Fruit fly (Drosophila melanogaster) whole organism, adult: Measurements from ENCODE around the gene Peritrophin-15a.

Experiments
- CG11617 ChIP-seq: fragments of 200-800 bp; sonication (Bioruptor generic); optimal IDR thresholded peaks from 2 replicates; lab custom pipeline; 2017; ENCODE audit warnings: mild to moderate bottlenecking, missing biosample characterization, missing genetic modification reagents, missing genetic modification characterization
- CG12768 ChIP-seq: fragments of 200-800 bp; sonication (Bioruptor generic); optimal IDR thresholded peaks from 2 replicates; lab custom pipeline; 2017; ENCODE audit warnings: missing biosample characterization, missing genetic modification characterization, mild to moderate bottlenecking, moderate library complexity, missing genetic modification reagents
- CG14711 ChIP-seq: fragments of 200-800 bp; sonication (Bioruptor generic); optimal IDR thresholded peaks from 2 replicates; lab custom pipeline; 2018; ENCODE audit warnings: missing biosample characterization, mild to moderate bottlenecking, missing genetic modification characterization, moderate library complexity
- CG1620 ChIP-seq: fragments of 200-800 bp; sonication (Bioruptor generic); optimal IDR thresholded peaks from 2 replicates; lab custom pipeline; 2016; ENCODE audit warnings: missing biosample characterization, missing genetic modification characterization
- CG33017 ChIP-seq: fragments of 200-800 bp; sonication (Bioruptor generic); optimal IDR thresholded peaks from 2 replicates; lab custom pipeline; 2018; ENCODE audit warnings: missing biosample characterization, mild to moderate bottlenecking, missing genetic modification characterization, moderate library complexity
- CG5204 ChIP-seq: fragments of 200-800 bp; sonication (Bioruptor generic); optimal IDR thresholded peaks from 2 replicates; lab custom pipeline; 2016; ENCODE audit warnings: missing biosample characterization, missing genetic modification characterization
- CG7045 ChIP-seq: fragments of 200-800 bp; sonication (Bioruptor generic); optimal IDR thresholded peaks from 2 replicates; lab custom pipeline; 2017; ENCODE audit warnings: missing biosample characterization, mild to moderate bottlenecking, missing genetic modification characterization
- CG7101 ChIP-seq: fragments of 200-800 bp; sonication (Bioruptor generic); optimal IDR thresholded peaks from 2 replicates; lab custom pipeline; 2018; ENCODE audit warnings: missing biosample characterization, mild to moderate bottlenecking, missing genetic modification characterization, moderate library complexity
- Clk ChIP-seq: fragments of 200-800 bp; sonication (Bioruptor generic); optimal IDR thresholded peaks from 2 replicates; lab custom pipeline; 2017; ENCODE audit warnings: missing biosample characterization, missing genetic modification characterization
- Crg-1 ChIP-seq: fragments of 200-800 bp; sonication (Bioruptor generic); optimal IDR thresholded peaks from 2 replicates; lab custom pipeline; 2016; ENCODE audit warnings: missing biosample characterization, missing genetic modification characterization
- Hr96 ChIP-seq: fragments of 200-800 bp; sonication (Bioruptor generic); optimal IDR thresholded peaks from 2 replicates; lab custom pipeline; 2016; ENCODE audit warnings: missing biosample characterization, missing genetic modification characterization
- Mnt ChIP-seq: fragments of 200-800 bp; sonication (Bioruptor generic); optimal IDR thresholded peaks from 2 replicates; lab custom pipeline; 2016; ENCODE audit warnings: missing biosample characterization, mild to moderate bottlenecking, missing genetic modification characterization
- bab1 ChIP-seq: fragments of 200-800 bp; sonication (Bioruptor generic); optimal IDR thresholded peaks from 3 replicates; lab custom pipeline; 2019; ENCODE audit warnings: missing biosample characterization, mild to moderate bottlenecking, missing genetic modification characterization, moderate library complexity
- cic ChIP-seq: fragments of 200-800 bp; sonication (Bioruptor generic); optimal IDR thresholded peaks from 2 replicates; lab custom pipeline; 2017; ENCODE audit warnings: missing biosample characterization, mild to moderate bottlenecking, missing genetic modification characterization, moderate library complexity
- cnc ChIP-seq, 2 experiments: fragments of >200 bp; optimal IDR thresholded peaks; 2 replicates each; lab custom pipeline; 2017
- kay ChIP-seq: fragments of 200-800 bp; sonication (Bioruptor generic); peaks from one replicate; lab custom pipeline; 2016; ENCODE audit warnings: missing biosample characterization, missing genetic modification characterization, borderline replicate concordance
- ovo ChIP-seq: fragments of 200-800 bp; sonication (Bioruptor generic); optimal IDR thresholded peaks from 2 replicates; lab custom pipeline; 2016; ENCODE audit warnings: missing biosample characterization, missing genetic modification characterization
- pad ChIP-seq: fragments of 200-800 bp; sonication (Bioruptor generic); optimal IDR thresholded peaks from 3 replicates; lab custom pipeline; 2017; ENCODE audit warnings: missing biosample characterization, missing genetic modification characterization, mild to moderate bottlenecking, moderate library complexity, missing genetic modification reagents
- tj ChIP-seq: fragments of 200-800 bp; sonication (Bioruptor generic); optimal IDR thresholded peaks from 3 replicates; lab custom pipeline; 2017; ENCODE audit warnings: missing biosample characterization, mild to moderate bottlenecking, missing genetic modification characterization, moderate library complexity
- toe ChIP-seq: fragments of 200-800 bp; sonication (Bioruptor generic); optimal IDR thresholded peaks from 2 replicates; lab custom pipeline; 2016; ENCODE audit warnings: missing biosample characterization, missing genetic modification characterization

The Peritrophin-15a gene

DNA sequence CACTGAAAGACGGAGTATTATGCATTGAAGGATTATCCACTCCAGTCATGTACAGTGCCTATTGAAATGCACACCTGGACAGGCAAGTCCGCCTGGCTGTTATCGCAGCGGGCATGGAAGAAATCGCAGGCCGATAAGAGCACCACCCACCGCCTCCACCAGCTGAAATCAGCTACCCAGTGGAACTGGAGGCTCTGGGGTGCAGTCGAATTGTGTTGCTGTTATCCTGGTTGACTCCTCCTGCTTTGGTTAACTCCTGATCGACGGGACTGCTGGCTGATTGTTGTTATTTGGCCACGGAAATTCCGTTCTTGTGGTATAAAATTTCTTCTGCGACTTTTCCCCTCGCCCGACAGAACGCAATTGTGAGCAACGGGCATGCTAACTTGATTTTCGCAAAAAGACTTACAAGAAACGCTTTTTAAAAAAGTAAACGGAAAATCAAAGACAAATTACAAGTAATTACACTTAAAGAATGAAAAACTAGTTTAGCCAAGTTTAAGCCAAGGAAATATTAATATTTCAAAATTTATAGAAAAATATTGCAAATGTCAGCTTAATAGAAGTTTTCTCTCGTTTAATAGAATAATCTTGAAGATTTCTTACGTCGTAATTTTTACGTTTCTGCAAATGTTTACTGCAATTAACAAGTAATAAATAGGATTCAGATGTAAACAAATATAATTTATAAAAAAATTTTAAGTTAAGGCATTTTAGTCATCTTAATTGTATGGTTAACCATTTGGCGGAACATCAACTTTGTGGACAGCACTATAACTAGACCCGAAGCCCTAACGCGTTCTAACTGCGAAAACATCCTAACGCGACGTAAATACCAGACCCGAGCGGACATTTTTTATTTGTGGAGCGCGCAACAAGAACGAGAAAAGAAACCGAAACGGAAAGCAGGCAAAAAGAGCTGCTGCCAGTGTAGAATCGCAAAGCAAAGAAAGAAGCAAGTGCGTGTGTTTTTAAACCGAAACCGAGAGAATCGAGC is 19.3 kb upstream of the Peritrophin-15a start, which contains the start of the genes CG13398 and Akap200:
CG13398 (minus strand) TSS at position 370 of the 997 bp plus-strand sequence.
Akap200 (plus strand) TSS at position 804 of the 997 bp plus-strand sequence.
- TF ChIP-seq CG11617 (GFP tag; lab: Kevin White, UChicago): peak; percentile 59
- peak; percentile 59 for TF ChIP-seq ovo (GFP tag; lab: Kevin White, UChicago)
- peak; percentile 44 for TF ChIP-seq pad (GFP tag; lab: Kevin White, UChicago)
- peak; percentile 51 for TF ChIP-seq CG33017 (tag; lab: Kevin White, UChicago)
- TF ChIP-seq bab1 (GFP tag; lab: Kevin White, UChicago): no peak
- peak; percentile 68 for TF ChIP-seq CG7101 (tag; lab: Kevin White, UChicago)
- no peak for TF ChIP-seq Mnt (GFP tag; lab: Kevin White, UChicago)
- TF ChIP-seq CG1620 (GFP tag; lab: Kevin White, UChicago): peak; percentile 61
- no peak for TF ChIP-seq Clk (GFP tag; lab: Kevin White, UChicago)
- no peak for TF ChIP-seq Hr96 (GFP tag; lab: Kevin White, UChicago)
- TF ChIP-seq CG14711 (tag; lab: Kevin White, UChicago): no peak
- no peak for TF ChIP-seq kay
- no peak for TF ChIP-seq cnc (optimal IDR thresholded peaks at IDR 0.05; lab: Kevin White, UChicago)
- TF ChIP-seq toe: no peak
- no peak for TF ChIP-seq cic (GFP tag; lab: Kevin White, UChicago)
- no peak for TF ChIP-seq Crg-1 (GFP tag; lab: Kevin White, UChicago)
- peak; percentile 60 for TF ChIP-seq CG5204 (GFP tag; lab: Kevin White, UChicago)
- peak; percentile 25 for TF ChIP-seq CG7045 (GFP tag; lab: Kevin White, UChicago)
- TF ChIP-seq tj (GFP tag; lab: Kevin White, UChicago): peak; percentile 17
- peak; percentile 48 for TF ChIP-seq CG12768 (GFP tag; lab: Kevin White, UChicago)

DNA sequence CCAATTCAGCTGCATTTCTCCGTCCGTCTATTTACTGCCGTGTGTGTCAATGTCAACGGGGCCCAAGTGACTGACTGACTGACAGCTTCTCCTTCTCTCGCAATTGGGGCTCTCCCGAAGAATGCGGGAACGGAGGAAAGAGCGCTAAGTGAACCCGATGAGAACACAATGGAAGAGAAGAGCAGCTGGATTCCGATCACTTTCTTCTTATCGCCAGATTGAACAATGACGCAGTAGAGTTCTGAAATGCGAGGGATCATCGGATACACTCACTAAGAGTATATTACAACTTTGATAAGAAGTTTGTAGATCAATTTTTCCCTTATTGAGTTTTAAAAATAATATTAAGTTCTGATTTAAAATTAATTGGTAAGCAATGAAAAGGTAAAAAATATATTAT is 15.6 kb upstream of the Peritrophin-15a start, which contains the start of gene Naglu:
Naglu (minus strand) TSS at position 339 of the 400 bp plus-strand sequence.
- no peak for TF ChIP-seq CG1620 (GFP tag; lab: Kevin White, UChicago)
- no peak for TF ChIP-seq ovo (GFP tag; lab: Kevin White, UChicago)
- TF ChIP-seq CG12768 (GFP tag; lab: Kevin White, UChicago): peak; percentile 17
- TF ChIP-seq tj (GFP tag; lab: Kevin White, UChicago): no peak
- TF ChIP-seq pad (GFP tag; lab: Kevin White, UChicago): no peak
- TF ChIP-seq cnc (optimal IDR thresholded peaks at IDR 0.05; lab: Kevin White, UChicago): no peak
- TF ChIP-seq Mnt (GFP tag; lab: Kevin White, UChicago): no peak
- TF ChIP-seq CG7101 (tag; lab: Kevin White, UChicago): peak; percentile 24
- no peak for TF ChIP-seq Clk (GFP tag; lab: Kevin White, UChicago)
- TF ChIP-seq CG33017 (tag; lab: Kevin White, UChicago): peak; percentile 5
- no peak for TF ChIP-seq CG7045 (GFP tag; lab: Kevin White, UChicago)
- TF ChIP-seq Crg-1 (GFP tag; lab: Kevin White, UChicago): no peak
- no peak for TF ChIP-seq toe
- peak; percentile 7 for TF ChIP-seq CG11617 (GFP tag; lab: Kevin White, UChicago)
- TF ChIP-seq kay: no peak
- TF ChIP-seq cic (GFP tag; lab: Kevin White, UChicago): peak; percentile 27
- TF ChIP-seq bab1 (GFP tag; lab: Kevin White, UChicago): no peak
- TF ChIP-seq Hr96 (GFP tag; lab: Kevin White, UChicago): no peak
- no peak for TF ChIP-seq CG14711 (tag; lab: Kevin White, UChicago)
- TF ChIP-seq CG5204 (GFP tag; lab: Kevin White, UChicago): no peak

DNA sequence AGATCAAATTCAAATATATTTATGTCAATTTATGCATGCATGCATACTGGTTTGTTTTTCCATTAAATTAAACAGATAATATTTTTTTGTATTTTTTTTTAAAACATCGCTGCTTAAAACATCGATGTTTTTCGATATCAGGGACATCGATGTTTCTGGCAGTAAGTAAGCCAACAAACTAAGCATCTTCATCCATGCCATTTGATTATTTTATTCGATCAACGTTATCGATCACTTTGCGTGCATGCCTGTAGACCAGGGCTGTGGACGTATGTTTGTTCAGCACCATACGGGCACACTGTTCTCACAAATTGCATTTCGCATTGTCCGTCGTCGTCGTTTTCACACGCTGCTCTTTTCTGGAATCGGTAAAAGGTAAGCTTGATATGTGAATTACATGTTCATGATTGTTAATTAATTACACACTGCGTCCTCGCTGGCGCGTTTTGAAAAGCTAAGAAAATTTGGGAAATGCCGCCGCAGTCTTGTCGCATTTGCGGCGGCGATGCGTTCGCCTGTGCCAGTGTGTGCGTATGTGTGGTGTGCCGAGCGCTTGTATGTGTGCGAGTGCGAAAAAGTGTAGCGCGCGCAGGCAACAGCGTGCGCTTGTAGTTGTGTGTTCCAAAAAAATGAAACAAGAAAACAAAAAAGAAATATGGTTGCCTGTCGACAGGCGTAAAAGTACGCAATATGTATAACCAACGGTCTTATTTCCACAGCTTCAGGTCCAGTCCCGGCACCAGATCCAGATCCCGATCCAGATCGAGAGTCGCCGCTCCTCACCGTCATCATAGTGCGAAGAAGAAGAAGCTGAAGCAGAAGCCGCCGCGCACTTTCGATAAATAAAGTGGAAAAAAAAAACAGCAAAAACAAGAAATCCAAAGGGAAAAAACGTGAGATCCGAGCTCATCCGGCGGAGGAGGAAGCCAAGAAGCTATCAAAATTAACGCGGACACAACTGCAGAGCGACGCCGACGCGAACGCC is 7.7 kb upstream of the Peritrophin-15a start, which contains the start of gene emb:
emb (plus strand) TSS at position 288 of the 985 bp plus-strand sequence.
- TF ChIP-seq CG1620 (GFP tag; lab: Kevin White, UChicago) (peak; percentile 11), CG11617 (GFP tag; lab: Kevin White, UChicago) (peak; percentile 50), cic (GFP tag; lab: Kevin White, UChicago) (peak; percentile 80), tj (GFP tag; lab: Kevin White, UChicago) (peak; percentile 51), CG7101 (tag; lab: Kevin White, UChicago) (peak; percentile 56), kay (no peak), CG5204 (GFP tag; lab: Kevin White, UChicago) (no peak), ovo (GFP tag; lab: Kevin White, UChicago) (no peak), Mnt (GFP tag; lab: Kevin White, UChicago) (peak; percentile 80), CG12768 (GFP tag; lab: Kevin White, UChicago) (peak; percentile 37), pad (GFP tag; lab: Kevin White, UChicago) (peak; percentile 47), bab1 (GFP tag; lab: Kevin White, UChicago) (peak; percentile 79), Clk (GFP tag; lab: Kevin White, UChicago) (peak; percentile 8), CG14711 (tag; lab: Kevin White, UChicago) (no peak), CG33017 (tag; lab: Kevin White, UChicago) (no peak), toe (no peak), Crg-1 (GFP tag; lab: Kevin White, UChicago) (peak; percentile 43), CG7045 (GFP tag; lab: Kevin White, UChicago) (no peak)

DNA sequence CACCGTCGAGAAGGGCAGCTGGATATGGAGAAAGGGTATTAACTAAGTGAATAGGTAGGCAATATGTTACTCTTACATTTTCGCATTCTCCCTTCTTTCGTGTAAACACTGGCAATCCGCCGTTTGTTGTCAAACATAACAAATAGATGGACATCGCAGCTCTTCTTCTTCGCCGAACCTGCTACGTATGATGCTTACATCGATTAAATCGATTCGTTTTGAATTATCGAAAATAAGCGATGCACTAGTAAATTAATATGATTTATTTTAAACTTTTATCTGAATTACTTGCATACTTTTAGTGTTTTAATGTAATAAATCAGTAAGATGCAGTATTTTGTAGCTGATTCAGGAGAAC is 7.0 kb upstream of the Peritrophin-15a start, which contains the start of gene fy:
fy (minus strand) TSS at position 353 of the 358 bp plus-strand sequence.
- TF ChIP-seq Crg-1 (GFP tag; lab: Kevin White, UChicago) (no peak), CG11617 (GFP tag; lab: Kevin White, UChicago) (no peak), ovo (GFP tag; lab: Kevin White, UChicago) (no peak), kay (no peak), cic (GFP tag; lab: Kevin White, UChicago) (no peak), CG14711 (tag; lab: Kevin White, UChicago) (no peak), CG5204 (GFP tag; lab: Kevin White, UChicago) (no peak), bab1 (GFP tag; lab: Kevin White, UChicago) (no peak)
